Worm (Caenorhabditis elegans) whole organism, early embryonic: ENCODE results near the gene F46B6.6.

ENCODE experiments used
- B0310.2 ChIP-seq: sonication (generic microtip); optimal IDR thresholded peaks from 2 replicates; lab custom pipeline; 2016; ENCODE audit warnings: mild to moderate bottlenecking, missing genetic modification characterization, missing compliant biosample characterization
- ama-1 ChIP-seq: fragments of 150-350 bp; optimal IDR thresholded peaks from 2 replicates; lab custom pipeline; 2014
- ceh-13 ChIP-seq: fragments of 200-800 bp; sonication (Bioruptor generic); optimal IDR thresholded peaks from 2 replicates; lab custom pipeline; 2018; ENCODE audit warnings: mild to moderate bottlenecking, missing genetic modification characterization, missing compliant biosample characterization
- ceh-36 ChIP-seq: sonication (generic microtip); optimal IDR thresholded peaks from 2 replicates; lab custom pipeline; 2016; ENCODE audit warnings: missing genetic modification characterization, inconsistent platforms, missing compliant biosample characterization
- flt-1 ChIP-seq: fragments of 200-800 bp; sonication (Bioruptor generic); IDR thresholded peaks from 2 replicates; pipeline ENCODE4 v1.3.6; 2022; ENCODE audit warnings: missing genetic modification characterization, missing compliant biosample characterization
- pes-1 ChIP-seq: fragments of 200-800 bp; sonication (Bioruptor generic); IDR thresholded peaks from 2 replicates; pipeline ENCODE4 v1.3.6; 2022; ENCODE audit warnings: missing genetic modification reagents, missing genetic modification characterization, missing compliant biosample characterization
- scrt-1 ChIP-seq: fragments of 200-800 bp; sonication (Bioruptor generic); IDR thresholded peaks from 2 replicates; pipeline ENCODE4 v1.3.6; 2022; ENCODE audit warnings: missing genetic modification characterization, missing compliant biosample characterization
- sea-1 ChIP-seq: fragments of 200-800 bp; sonication (Bioruptor generic); conservative IDR thresholded peaks from 2 replicates; pipeline ENCODE4 v1.3.6; 2022; ENCODE audit warnings: missing genetic modification characterization, missing compliant biosample characterization
- tbx-11 ChIP-seq: fragments of 200-800 bp; sonication (Bioruptor generic); IDR thresholded peaks from 2 replicates; pipeline ENCODE4 v1.3.6; 2022; ENCODE audit warnings: missing genetic modification characterization, missing compliant biosample characterization
- tra-4 ChIP-seq: sonication (generic microtip); optimal IDR thresholded peaks from 2 replicates; lab custom pipeline; 2017; ENCODE audit warnings: missing genetic modification characterization, missing compliant biosample characterization

ce11 chrV:9782045-9782444 is 4.6 kb downstream of the F46B6.6 start:
- TF ChIP-seq ama-1 (lab: Kevin White, UChicago) (no peak), ceh-13 (GFP tag; lab: Kevin White, UChicago) (no peak), tra-4 (tag; lab: Kevin White, UChicago) (no peak), ceh-36 (tag; lab: Kevin White, UChicago) (no peak), tbx-11 (GFP tag; lab: Robert Waterston, UW) (no peak), flt-1 (no peak), sea-1 (GFP tag; lab: Robert Waterston, UW) (no peak), pes-1 (GFP tag; lab: Robert Waterston, UW) (no peak), scrt-1 (GFP tag; lab: Robert Waterston, UW) (no peak), B0310.2 (no peak)
